Fruit fly (Drosophila melanogaster): ENCODE data around the gene CG31626.

DNA sequence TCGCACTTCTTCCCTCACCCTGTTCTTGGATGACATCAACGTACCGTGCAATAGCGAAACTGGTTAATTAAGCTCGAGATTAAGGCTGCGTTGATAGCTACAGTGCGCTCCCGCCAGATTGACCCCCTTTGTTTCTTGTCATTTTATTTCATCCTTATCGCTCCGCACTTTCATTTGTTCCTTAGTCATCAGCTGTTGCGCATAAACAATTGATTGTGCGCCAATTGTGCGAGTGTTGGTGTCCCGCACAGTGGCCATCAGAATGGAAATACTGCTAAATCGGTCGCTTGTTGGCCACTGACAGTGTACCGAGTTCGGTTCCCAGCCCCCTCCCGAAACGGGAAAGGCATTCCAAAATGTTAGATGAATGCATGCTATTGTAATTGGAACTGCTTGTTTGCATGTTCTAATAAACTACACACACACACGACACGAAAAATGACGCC is 16.9 kb downstream of the CG31626 start:
- TF ChIP-seq usp (GFP tag; optimal IDR thresholded peaks at IDR 0.05): no peak
- TF ChIP-seq Dll (optimal IDR thresholded peaks at IDR 0.05): no peak
- TF ChIP-seq psq (optimal IDR thresholded peaks at IDR 0.05): no peak
- no peak for TF ChIP-seq pan (optimal IDR thresholded peaks at IDR 0.05)
- no peak for TF ChIP-seq CG8478 (optimal IDR thresholded peaks at IDR 0.05)
- TF ChIP-seq EcR (GFP tag; optimal IDR thresholded peaks at IDR 0.05): no peak

All from whole organism.